Worm (Caenorhabditis elegans) whole organism, L4 larva: Measurements from ENCODE around the gene gnrr-2.

Experiments used
- F37D6.2 ChIP-seq: sonication (generic microtip); optimal IDR thresholded peaks from 2 replicates; lab custom pipeline; 2016; ENCODE audit warnings: mild to moderate bottlenecking, missing genetic modification characterization, missing compliant biosample characterization
- F49E8.2 ChIP-seq: sonication (generic microtip); optimal IDR thresholded peaks from 2 replicates; lab custom pipeline; 2016; ENCODE audit warnings: missing compliant biosample characterization, mild to moderate bottlenecking, missing genetic modification characterization, borderline replicate concordance
- R02D3.7 ChIP-seq: fragments of 150-350 bp; sonication (generic microtip); optimal IDR thresholded peaks from 3 replicates; lab custom pipeline; 2014; ENCODE audit warnings: missing biosample characterization, missing genetic modification characterization
- T20F7.1 ChIP-seq: fragments of 200-800 bp; sonication (Bioruptor generic); optimal IDR thresholded peaks from 2 replicates; lab custom pipeline; 2018; ENCODE audit warnings: mild to moderate bottlenecking, missing genetic modification characterization, missing compliant biosample characterization
- Y105C5A.15 ChIP-seq: fragments of 200-800 bp; sonication (Bioruptor generic); IDR thresholded peaks from 2 replicates; pipeline ENCODE4 v1.3.6; 2022; ENCODE audit warnings: missing genetic modification characterization, missing compliant biosample characterization
- Y48G9A.11 ChIP-seq: fragments of 200-800 bp; sonication (Bioruptor generic); IDR thresholded peaks from 2 replicates; pipeline ENCODE4 v1.3.6; 2022; ENCODE audit warnings: missing genetic modification reagents, missing genetic modification characterization, missing compliant biosample characterization
- ZK337.2 ChIP-seq: fragments of 200-800 bp; sonication (Bioruptor generic); IDR thresholded peaks from 2 replicates; pipeline ENCODE4 v1.3.6; 2022; ENCODE audit warnings: missing genetic modification reagents, missing genetic modification characterization, missing compliant biosample characterization
- aha-1 ChIP-seq: fragments of 150-350 bp; peaks from one replicate; lab custom pipeline; 2014; ENCODE audit warnings: missing biosample characterization, missing genetic modification characterization
- arid-1 ChIP-seq: fragments of 200-800 bp; sonication (Bioruptor generic); conservative IDR thresholded peaks from 2 replicates; pipeline ENCODE4 v1.3.6; 2022; ENCODE audit warnings: missing genetic modification reagents, missing genetic modification characterization, missing compliant biosample characterization
- ceh-32 ChIP-seq: sonication (generic microtip); optimal IDR thresholded peaks from 2 replicates; lab custom pipeline; 2016; ENCODE audit warnings: mild to moderate bottlenecking, missing genetic modification characterization, missing compliant biosample characterization; ENCODE audit not compliant: poor library complexity
- ceh-82 ChIP-seq: sonication (generic microtip); optimal IDR thresholded peaks from 2 replicates; lab custom pipeline; 2017; ENCODE audit warnings: missing biosample characterization, missing genetic modification characterization
- ctbp-1 ChIP-seq: fragments of 200-800 bp; sonication (Bioruptor generic); IDR thresholded peaks from 2 replicates; pipeline ENCODE4 v1.3.6; 2022; ENCODE audit warnings: missing genetic modification reagents, missing genetic modification characterization, missing compliant biosample characterization
- daf-12 ChIP-seq: fragments of 150-350 bp; optimal IDR thresholded peaks from 2 replicates; lab custom pipeline; 2014; ENCODE audit warnings: missing biosample characterization, missing genetic modification reagents, missing genetic modification characterization
- daf-16 ChIP-seq, 3 experiments: sonication (generic microtip); optimal IDR thresholded peaks; 2 replicates each; lab custom pipeline; 2016 to 2017; ENCODE audit warnings: missing genetic modification characterization in 3 of 3, missing genetic modification reagents in 3 of 3, mild to moderate bottlenecking in 2 of 3, missing compliant biosample characterization in 2 of 3, missing biosample characterization in 1 of 3, moderate library complexity in 1 of 3
- daf-19 ChIP-seq: fragments of 200-800 bp; sonication (Bioruptor generic); conservative IDR thresholded peaks from 2 replicates; pipeline ENCODE4 v1.3.6; 2022; ENCODE audit warnings: missing genetic modification characterization, missing compliant biosample characterization
- daf-8 ChIP-seq: fragments of 200-800 bp; sonication (Bioruptor generic); IDR thresholded peaks from 2 replicates; pipeline ENCODE4 v1.3.6; 2022; ENCODE audit warnings: missing genetic modification characterization, missing compliant biosample characterization
- dmd-8 ChIP-seq: fragments of 200-800 bp; sonication (Bioruptor generic); IDR thresholded peaks from 2 replicates; pipeline ENCODE4 v1.3.6; 2022; ENCODE audit warnings: missing genetic modification characterization, missing compliant biosample characterization
- dpl-1 ChIP-seq: fragments of 150-350 bp; optimal IDR thresholded peaks from 2 replicates; lab custom pipeline; 2014; ENCODE audit warnings: missing biosample characterization, missing genetic modification reagents, missing genetic modification characterization
- duxl-1 ChIP-seq: sonication (generic microtip); optimal IDR thresholded peaks from 2 replicates; lab custom pipeline; 2016; ENCODE audit warnings: mild to moderate bottlenecking, missing genetic modification characterization, moderate library complexity, missing compliant biosample characterization; ENCODE audit not compliant: poor library complexity
- egl-27 ChIP-seq: sonication (generic microtip); optimal IDR thresholded peaks from 3 replicates; lab custom pipeline; 2017; ENCODE audit warnings: missing biosample characterization, missing genetic modification reagents, missing genetic modification characterization
- fkh-10 ChIP-seq: fragments of 150-350 bp; optimal IDR thresholded peaks from 2 replicates; lab custom pipeline; 2014; ENCODE audit warnings: missing biosample characterization, missing genetic modification reagents, missing genetic modification characterization
- hif-1 ChIP-seq, 2 experiments: sonication (generic microtip); optimal IDR thresholded peaks; 2 replicates each; lab custom pipeline; 2016 to 2017; ENCODE audit warnings: missing compliant biosample characterization in 2 of 2, missing genetic modification characterization in 2 of 2, missing genetic modification reagents in 2 of 2, missing genotype in 2 of 2, mild to moderate bottlenecking in 1 of 2
- hlh-11 ChIP-seq: fragments of 200-800 bp; sonication (Bioruptor generic); optimal IDR thresholded peaks from 2 replicates; lab custom pipeline; 2018; ENCODE audit warnings: mild to moderate bottlenecking, missing genetic modification characterization, missing compliant biosample characterization
- hmg-1.1 ChIP-seq: fragments of 200-800 bp; sonication (Bioruptor generic); IDR thresholded peaks from 2 replicates; pipeline ENCODE4 v1.3.6; 2022; ENCODE audit warnings: missing genetic modification reagents, missing genetic modification characterization, missing compliant biosample characterization
- jun-1 ChIP-seq: fragments of 150-350 bp; optimal IDR thresholded peaks from 2 replicates; lab custom pipeline; 2014; ENCODE audit warnings: missing biosample characterization, missing genetic modification reagents, missing genetic modification characterization
- lin-38 ChIP-seq: fragments of 200-800 bp; sonication (Bioruptor generic); IDR thresholded peaks from 2 replicates; pipeline ENCODE4 v1.3.6; 2022; ENCODE audit warnings: missing genetic modification reagents, missing genetic modification characterization, missing compliant biosample characterization
- lin-39 ChIP-seq: fragments of 150-350 bp; optimal IDR thresholded peaks from 2 replicates; lab custom pipeline; 2014; ENCODE audit warnings: missing biosample characterization, missing genetic modification reagents, missing genetic modification characterization
- madf-5 ChIP-seq, 2 experiments: fragments of 200-800 bp; sonication (Bioruptor generic); IDR thresholded peaks; 2 replicates each; pipeline ENCODE4 v1.3.6; 2022; ENCODE audit warnings: missing compliant biosample characterization in 2 of 2, missing genetic modification characterization in 2 of 2
- madf-9 ChIP-seq: fragments of 200-800 bp; sonication (Bioruptor generic); conservative IDR thresholded peaks from 2 replicates; pipeline ENCODE4 v1.3.6; 2022; ENCODE audit warnings: missing genetic modification reagents, missing genetic modification characterization, missing compliant biosample characterization
- mdl-1 ChIP-seq, 2 experiments: fragments of 150-350 bp in 1 of 2; sonication (generic microtip) in 1 of 2; optimal IDR thresholded peaks; 2 replicates each; lab custom pipeline; 2014 to 2017; ENCODE audit warnings: missing biosample characterization in 2 of 2, missing genetic modification characterization in 2 of 2
- mes-2 ChIP-seq: sonication (generic microtip); optimal IDR thresholded peaks from 2 replicates; lab custom pipeline; 2016; ENCODE audit warnings: missing genotype, mild to moderate bottlenecking, missing genetic modification characterization, missing compliant biosample characterization; ENCODE audit not compliant: poor library complexity, severe bottlenecking
- nhr-10 ChIP-seq: fragments of 150-350 bp; optimal IDR thresholded peaks from 2 replicates; lab custom pipeline; 2014; ENCODE audit warnings: missing biosample characterization, missing genetic modification characterization
- nhr-102 ChIP-seq: sonication (generic microtip); optimal IDR thresholded peaks from 2 replicates; lab custom pipeline; 2016; ENCODE audit warnings: mild to moderate bottlenecking, missing genetic modification characterization, moderate library complexity, missing compliant biosample characterization
- nhr-25 ChIP-seq: sonication (generic microtip); optimal IDR thresholded peaks from 2 replicates; lab custom pipeline; 2017; ENCODE audit warnings: missing genetic modification characterization, mild to moderate bottlenecking, missing compliant biosample characterization, antibody characterized with exemption, moderate library complexity, borderline replicate concordance; ENCODE audit not compliant: insufficient read depth
- nhr-41 ChIP-seq: fragments of 200-800 bp; sonication (Bioruptor generic); IDR thresholded peaks from 2 replicates; pipeline ENCODE4 v1.3.6; 2022; ENCODE audit warnings: missing genetic modification reagents, missing genetic modification characterization, missing compliant biosample characterization
- nhr-42 ChIP-seq: fragments of 200-800 bp; sonication (Bioruptor generic); IDR thresholded peaks from 2 replicates; pipeline ENCODE4 v1.3.6; 2022; ENCODE audit warnings: missing genetic modification characterization, missing compliant biosample characterization
- nhr-6 ChIP-seq: fragments of 150-350 bp; optimal IDR thresholded peaks from 2 replicates; lab custom pipeline; 2014; ENCODE audit warnings: missing biosample characterization, missing genetic modification characterization
- nhr-76 ChIP-seq: fragments of 150-350 bp; optimal IDR thresholded peaks from 2 replicates; lab custom pipeline; 2014; ENCODE audit warnings: missing biosample characterization, missing genetic modification characterization
- rbr-2 ChIP-seq: sonication (generic microtip); optimal IDR thresholded peaks from 2 replicates; lab custom pipeline; 2016; ENCODE audit warnings: missing genotype, missing genetic modification characterization, missing compliant biosample characterization
- saeg-2 ChIP-seq: fragments of 200-800 bp; sonication (Bioruptor generic); IDR thresholded peaks from 2 replicates; pipeline ENCODE4 v1.3.6; 2022; ENCODE audit warnings: missing genetic modification reagents, missing genetic modification characterization, missing compliant biosample characterization
- set-16 ChIP-seq: fragments of 200-800 bp; sonication (Bioruptor generic); IDR thresholded peaks from 2 replicates; pipeline ENCODE4 v1.3.6; 2022; ENCODE audit warnings: missing genetic modification reagents, missing genetic modification characterization, missing compliant biosample characterization
- skn-1 ChIP-seq: fragments of 150-350 bp; optimal IDR thresholded peaks from 2 replicates; lab custom pipeline; 2014; ENCODE audit warnings: missing biosample characterization, missing genetic modification characterization
- unc-130 ChIP-seq: sonication (generic microtip); optimal IDR thresholded peaks from 2 replicates; lab custom pipeline; 2016; ENCODE audit warnings: missing genetic modification reagents, missing genetic modification characterization, missing compliant biosample characterization
- unc-62 ChIP-seq, 3 experiments: fragments of 150-350 bp in 1 of 3; sonication (generic microtip); optimal IDR thresholded peaks in 2 of 3; peaks in 1 of 3; 1 replicate in 1 of 3; 2 replicates in 2 of 3; lab custom pipeline; 2014 to 2017; ENCODE audit warnings: missing biosample characterization in 3 of 3, missing genetic modification characterization in 3 of 3, missing genetic modification reagents in 3 of 3, missing genotype in 1 of 3
- vab-7 ChIP-seq: fragments of 200-800 bp; sonication (Bioruptor generic); IDR thresholded peaks from 2 replicates; pipeline ENCODE4 v1.3.6; 2022; ENCODE audit warnings: missing genetic modification reagents, missing genetic modification characterization, missing compliant biosample characterization
- zag-1 ChIP-seq: fragments of 150-350 bp; optimal IDR thresholded peaks from 2 replicates; lab custom pipeline; 2014; ENCODE audit warnings: missing biosample characterization, missing genetic modification characterization
- zip-11 ChIP-seq: fragments of 200-800 bp; sonication (Bioruptor generic); IDR thresholded peaks from 2 replicates; pipeline ENCODE4 v1.3.6; 2022; ENCODE audit warnings: missing genetic modification characterization, missing compliant biosample characterization
- ztf-11 ChIP-seq: fragments of 150-350 bp; optimal IDR thresholded peaks from 2 replicates; lab custom pipeline; 2014; ENCODE audit warnings: missing biosample characterization, missing genetic modification characterization

gnrr-2 gene

ce11 chrV:14422317-14422716, 13.4 kb downstream of the gnrr-2 start, which contains the start of gene pas-1 (continued):
- no peak for TF ChIP-seq ZK337.2
- TF ChIP-seq nhr-102 (tag; lab: Kevin White, UChicago): peak; percentile 29
- TF ChIP-seq zag-1: no peak
- TF ChIP-seq Y48G9A.11 (GFP tag; lab: Robert Waterston, UW): peak; percentile 15; the same call in 1 of the 2 replicates
- no peak for TF ChIP-seq madf-9
- no peak for TF ChIP-seq nhr-25 (tag; lab: Kevin White, UChicago)
- 0 out of 2 replicates have a peak, but pooled peaks have one; percentile 6 for TF ChIP-seq arid-1 (GFP tag; lab: Robert Waterston, UW)
- peak; percentile 74 for TF ChIP-seq dmd-8 (GFP tag; lab: Robert Waterston, UW)
- TF ChIP-seq fkh-10 (GFP tag; lab: Kevin White, UChicago): no peak

ce11 chrV:14423268-14423667, 14.4 kb downstream of the gnrr-2 start, which contains the start of gene rpoa-12:
TSS of gene rpoa-12 (minus strand) at chrV:14423304.
- TF ChIP-seq daf-8 (GFP tag; lab: Robert Waterston, UW) (no peak), ctbp-1 (GFP tag; lab: Robert Waterston, UW) (no peak), nhr-10 (no peak), madf-5 (GFP tag; IDR thresholded peaks at IDR 0.05; lab: Robert Waterston, UW) (no peak), nhr-102 (tag; lab: Kevin White, UChicago) (no peak), unc-130 (peak; percentile 47), set-16 (no peak), ceh-82 (tag; lab: Kevin White, UChicago) (no peak), F37D6.2 (tag; lab: Kevin White, UChicago) (peak; percentile 23), F49E8.2 (tag; lab: Kevin White, UChicago) (no peak), mdl-1 (tag; optimal IDR thresholded peaks at IDR 0.05; lab: Kevin White, UChicago) (no peak), egl-27 (tag; lab: Kevin White, UChicago) (no peak), ztf-11 (tag; lab: Kevin White, UChicago) (no peak), unc-62 (GFP tag; optimal IDR thresholded peaks at IDR 0.05 in 1 of 2; lab: Kevin White, UChicago) (no peak), unc-62 (tag; optimal IDR thresholded peaks at IDR 0.05; lab: Kevin White, UChicago) (no peak), dmd-8 (GFP tag; lab: Robert Waterston, UW) (no peak), zip-11 (GFP tag; lab: Robert Waterston, UW) (no peak), nhr-41 (GFP tag; lab: Robert Waterston, UW) (no peak), nhr-76 (tag; lab: Kevin White, UChicago) (no peak), Y105C5A.15 (no peak), ceh-32 (tag; lab: Kevin White, UChicago) (no peak), lin-39 (tag; lab: Kevin White, UChicago) (no peak), vab-7 (GFP tag; lab: Robert Waterston, UW) (no peak), nhr-6 (tag; lab: Kevin White, UChicago) (peak; percentile 64), daf-16 (GFP tag; optimal IDR thresholded peaks at IDR 0.05; lab: Kevin White, UChicago) (no peak), daf-16 (tag; optimal IDR thresholded peaks at IDR 0.05; lab: Kevin White, UChicago) (peak; percentile 17), hmg-1.1 (GFP tag; lab: Robert Waterston, UW) (no peak), arid-1 (GFP tag; lab: Robert Waterston, UW) (no peak), duxl-1 (tag; lab: Kevin White, UChicago) (no peak), skn-1 (tag; lab: Kevin White, UChicago) (no peak), mes-2 (tag; lab: Kevin White, UChicago) (peak; percentile 77), aha-1 (tag; lab: Kevin White, UChicago) (no peak), hif-1 (tag; optimal IDR thresholded peaks at IDR 0.05; lab: Kevin White, UChicago) (peak in 1 of 2 experiments; percentile 74), nhr-42 (GFP tag; lab: Robert Waterston, UW) (no peak), ZK337.2 (no peak), T20F7.1 (GFP tag; lab: Kevin White, UChicago) (no peak), dpl-1 (GFP tag; lab: Kevin White, UChicago) (peak; percentile 28), daf-19 (GFP tag; lab: Robert Waterston, UW) (no peak), daf-12 (tag; lab: Kevin White, UChicago) (no peak), hlh-11 (no peak), rbr-2 (tag; lab: Kevin White, UChicago) (peak; percentile 21), saeg-2 (GFP tag; lab: Robert Waterston, UW) (no peak), R02D3.7 (tag; lab: Kevin White, UChicago) (no peak), jun-1 (no peak), lin-38 (GFP tag; lab: Robert Waterston, UW) (peak; percentile 68)
